Worm (Caenorhabditis elegans) whole organism, L1 larva: ENCODE results near the gene C12D12.1.

Experiments used
- ceh-88 ChIP-seq: fragments of 200-800 bp; sonication (Bioruptor generic); IDR thresholded peaks from 2 replicates; pipeline ENCODE4 v1.3.6; 2022; ENCODE audit warnings: missing genetic modification characterization, missing compliant biosample characterization
- nhr-11 ChIP-seq: fragments of 150-350 bp; optimal IDR thresholded peaks from 2 replicates; lab custom pipeline; 2014; ENCODE audit warnings: missing biosample characterization, missing genetic modification characterization
- nhr-12 ChIP-seq: sonication (generic microtip); optimal IDR thresholded peaks from 2 replicates; lab custom pipeline; 2017; ENCODE audit warnings: missing biosample characterization, missing genetic modification characterization
- pag-3 ChIP-seq: sonication (generic microtip); optimal IDR thresholded peaks from 2 replicates; lab custom pipeline; 2017; ENCODE audit warnings: missing genetic modification characterization, mild to moderate bottlenecking, missing compliant biosample characterization, antibody characterized with exemption, borderline replicate concordance; ENCODE audit not compliant: insufficient read depth

ce11 chrX:3517141-3517540 is 18.1 kb downstream of the C12D12.1 start:
- TF ChIP-seq nhr-11 (tag; lab: Kevin White, UChicago): no peak
- no peak for TF ChIP-seq ceh-88 (GFP tag; lab: Robert Waterston, UW)
- TF ChIP-seq nhr-12: no peak
- no peak for TF ChIP-seq pag-3 (tag; lab: Kevin White, UChicago)
